Fruit fly (Drosophila melanogaster) whole organism, embryonic: Measurements from ENCODE around the gene galla-2.
A peak's percentile ranks its signal among the peaks of the same experiment; 100 is the strongest.

Source experiments
- Abd-B ChIP-seq: fragments of 200-800 bp; sonication (Bioruptor generic); optimal IDR thresholded peaks from 2 replicates; lab custom pipeline; 2018; ENCODE audit warnings: missing biosample characterization, mild to moderate bottlenecking, missing genetic modification characterization, moderate library complexity
- Antp ChIP-seq: fragments of 200-800 bp; sonication (Bioruptor generic); optimal IDR thresholded peaks from 3 replicates; lab custom pipeline; 2016; ENCODE audit warnings: missing biosample characterization, missing genetic modification characterization
- Asciz ChIP-seq: fragments of 200-800 bp; sonication (Bioruptor generic); optimal IDR thresholded peaks from 2 replicates; lab custom pipeline; 2017; ENCODE audit warnings: missing biosample characterization, mild to moderate bottlenecking, missing genetic modification characterization, missing genetic modification reagents
- Bteb2 ChIP-seq: fragments of 200-800 bp; sonication (Bioruptor generic); optimal IDR thresholded peaks from 2 replicates; lab custom pipeline; 2016; ENCODE audit warnings: missing biosample characterization, missing genetic modification characterization
- CG12659 ChIP-seq: fragments of 200-800 bp; sonication (Bioruptor generic); optimal IDR thresholded peaks from 3 replicates; lab custom pipeline; 2017; ENCODE audit warnings: mild to moderate bottlenecking, missing biosample characterization, missing genetic modification reagents, missing genetic modification characterization
- CG17361 ChIP-seq: fragments of 200-800 bp; sonication (Bioruptor generic); IDR thresholded peaks from 3 replicates; pipeline ENCODE4 v1.3.6; 2022; ENCODE audit warnings: missing biosample characterization, missing genetic modification characterization
- CG17385 ChIP-seq: fragments of 200-800 bp; sonication (Bioruptor generic); optimal IDR thresholded peaks from 3 replicates; lab custom pipeline; 2018; ENCODE audit warnings: missing biosample characterization, mild to moderate bottlenecking, missing genetic modification characterization
- CG18619 ChIP-seq: fragments of 200-800 bp; sonication (Bioruptor generic); optimal IDR thresholded peaks from 3 replicates; lab custom pipeline; 2017; ENCODE audit warnings: missing biosample characterization, mild to moderate bottlenecking, missing genetic modification characterization
- CG2199 ChIP-seq: fragments of 200-800 bp; sonication (Bioruptor generic); IDR thresholded peaks from 3 replicates; pipeline ENCODE4 v1.3.6; 2022; ENCODE audit warnings: missing biosample characterization, missing genetic modification characterization
- CG2889 ChIP-seq: fragments of 200-800 bp; sonication (Bioruptor generic); IDR thresholded peaks from 3 replicates; pipeline ENCODE4 v1.3.6; 2022; ENCODE audit warnings: missing biosample characterization, missing genetic modification characterization
- CG31365 ChIP-seq: fragments of 200-800 bp; sonication (Bioruptor generic); optimal IDR thresholded peaks from 2 replicates; lab custom pipeline; 2018; ENCODE audit warnings: missing biosample characterization, mild to moderate bottlenecking, missing genetic modification characterization
- CG32767 ChIP-seq: fragments of 200-800 bp; sonication (Bioruptor generic); IDR thresholded peaks from 2 replicates; pipeline ENCODE4 v1.3.6; 2022; ENCODE audit warnings: missing biosample characterization, missing genetic modification characterization
- CG34376 ChIP-seq: fragments of 200-800 bp; sonication (Bioruptor generic); optimal IDR thresholded peaks from 2 replicates; lab custom pipeline; 2018; ENCODE audit warnings: missing biosample characterization, mild to moderate bottlenecking, missing genetic modification characterization
- CG3847 ChIP-seq: fragments of 200-800 bp; sonication (Bioruptor generic); IDR thresholded peaks from 2 replicates; pipeline ENCODE4 v1.3.6; 2022; ENCODE audit warnings: missing biosample characterization, missing genetic modification characterization
- CG4617 ChIP-seq: fragments of 200-800 bp; sonication (Bioruptor generic); optimal IDR thresholded peaks from 3 replicates; lab custom pipeline; 2016; ENCODE audit warnings: missing biosample characterization, missing genetic modification characterization, borderline replicate concordance
- CG6254 ChIP-seq: fragments of 200-800 bp; sonication (Bioruptor generic); optimal IDR thresholded peaks from 3 replicates; lab custom pipeline; 2017; ENCODE audit warnings: mild to moderate bottlenecking, missing biosample characterization, missing genetic modification reagents, missing genetic modification characterization
- CG7357 ChIP-seq: fragments of 200-800 bp; sonication (Bioruptor generic); IDR thresholded peaks from 3 replicates; pipeline ENCODE4 v1.3.6; 2022; ENCODE audit warnings: missing biosample characterization, missing genetic modification characterization
- CG8359 ChIP-seq: fragments of 200-800 bp; sonication (Bioruptor generic); optimal IDR thresholded peaks from 2 replicates; lab custom pipeline; 2017; ENCODE audit warnings: missing biosample characterization, mild to moderate bottlenecking, missing genetic modification characterization, borderline replicate concordance
- CG9817 ChIP-seq: fragments of 200-800 bp; sonication (Bioruptor generic); optimal IDR thresholded peaks from 2 replicates; lab custom pipeline; 2018; ENCODE audit warnings: missing biosample characterization, mild to moderate bottlenecking, missing genetic modification characterization, moderate library complexity
- Deaf1 ChIP-seq: fragments of 200-800 bp; optimal IDR thresholded peaks from 3 replicates; lab custom pipeline; 2019; ENCODE audit warnings: missing biosample characterization, mild to moderate bottlenecking, missing genetic modification characterization, moderate library complexity
- Gug ChIP-seq: fragments of 200-800 bp; sonication (Bioruptor generic); IDR thresholded peaks from 4 replicates; pipeline ENCODE4 v1.3.6; 2022; ENCODE audit warnings: missing biosample characterization, missing genetic modification characterization
- H15 ChIP-seq: fragments of 200-800 bp; sonication (Bioruptor generic); IDR thresholded peaks from 3 replicates; pipeline ENCODE4 v1.3.6; 2022; ENCODE audit warnings: missing biosample characterization, missing genetic modification characterization
- Hmr ChIP-seq: fragments of 200-800 bp; sonication (Bioruptor generic); optimal IDR thresholded peaks from 3 replicates; lab custom pipeline; 2017; ENCODE audit warnings: mild to moderate bottlenecking, missing biosample characterization, missing genetic modification reagents, missing genetic modification characterization
- Hmx ChIP-seq: fragments of 200-800 bp; sonication (Bioruptor generic); optimal IDR thresholded peaks from 2 replicates; lab custom pipeline; 2016; ENCODE audit warnings: missing biosample characterization, missing genetic modification characterization
- MTF-1 ChIP-seq: fragments of 200-800 bp; sonication (Bioruptor generic); optimal IDR thresholded peaks from 2 replicates; lab custom pipeline; 2018; ENCODE audit warnings: missing biosample characterization, mild to moderate bottlenecking, missing genetic modification characterization, borderline replicate concordance
- Med ChIP-seq: fragments of 200-800 bp; sonication (Bioruptor generic); peaks from one replicate; lab custom pipeline; 2016; ENCODE audit warnings: missing biosample characterization, missing genetic modification characterization, mild to moderate bottlenecking, inconsistent platforms, moderate library complexity
- Meics ChIP-seq: fragments of 200-800 bp; sonication (Bioruptor generic); optimal IDR thresholded peaks from 2 replicates; lab custom pipeline; 2017; ENCODE audit warnings: missing biosample characterization, mild to moderate bottlenecking, missing genetic modification characterization
- Sox100B ChIP-seq: fragments of 200-800 bp; sonication (Bioruptor generic); optimal IDR thresholded peaks from 3 replicates; lab custom pipeline; 2018; ENCODE audit warnings: missing biosample characterization, mild to moderate bottlenecking, missing genetic modification characterization
- Tbp ChIP-seq: fragments of >200 bp; optimal IDR thresholded peaks from 2 replicates; lab custom pipeline; 2018; ENCODE audit warnings: missing biosample characterization, missing genetic modification characterization
- bcd ChIP-seq: fragments of 200-800 bp; sonication (Bioruptor generic); optimal IDR thresholded peaks from 2 replicates; lab custom pipeline; 2017; ENCODE audit warnings: missing biosample characterization, mild to moderate bottlenecking, missing genetic modification characterization
- chn ChIP-seq: fragments of 200-800 bp; sonication (Bioruptor generic); optimal IDR thresholded peaks from 2 replicates; lab custom pipeline; 2016; ENCODE audit warnings: missing biosample characterization, missing genetic modification characterization
- ci ChIP-seq: fragments of 200-800 bp; sonication (Bioruptor generic); IDR thresholded peaks from 3 replicates; pipeline ENCODE4 v1.3.6; 2022; ENCODE audit warnings: missing biosample characterization, missing genetic modification characterization
- da ChIP-seq: fragments of 200-800 bp; sonication (Bioruptor generic); optimal IDR thresholded peaks from 2 replicates; lab custom pipeline; 2016; ENCODE audit warnings: missing biosample characterization, missing genetic modification characterization
- dati ChIP-seq: fragments of 200-800 bp; sonication (Bioruptor generic); IDR thresholded peaks from 2 replicates; pipeline ENCODE4 v1.3.6; 2022; ENCODE audit warnings: missing biosample characterization, missing genetic modification characterization
- dysf ChIP-seq: fragments of 200-800 bp; sonication (Bioruptor generic); IDR thresholded peaks from 3 replicates; pipeline ENCODE4 v1.3.6; 2022; ENCODE audit warnings: missing biosample characterization, missing genetic modification characterization
- esg ChIP-seq: fragments of 200-800 bp; sonication (Bioruptor generic); conservative IDR thresholded peaks from 2 replicates; pipeline ENCODE4 v1.3.6; 2022; ENCODE audit warnings: missing biosample characterization, missing genetic modification characterization
- exex ChIP-seq: fragments of 200-800 bp; sonication (Bioruptor generic); optimal IDR thresholded peaks from 4 replicates; lab custom pipeline; 2018; ENCODE audit warnings: missing biosample characterization, mild to moderate bottlenecking, missing genetic modification characterization, moderate library complexity
- eyg ChIP-seq: fragments of 200-800 bp; sonication (Bioruptor generic); optimal IDR thresholded peaks from 3 replicates; lab custom pipeline; 2016; ENCODE audit warnings: missing biosample characterization, missing genetic modification characterization
- gem ChIP-seq: fragments of 200-800 bp; sonication (Bioruptor generic); optimal IDR thresholded peaks from 2 replicates; lab custom pipeline; 2019; ENCODE audit warnings: missing biosample characterization, mild to moderate bottlenecking, missing genetic modification characterization, moderate library complexity
- gsb ChIP-seq: fragments of 200-800 bp; sonication (Bioruptor generic); IDR thresholded peaks from 2 replicates; pipeline ENCODE4 v1.3.6; 2022; ENCODE audit warnings: missing biosample characterization, missing genetic modification characterization
- kah ChIP-seq: fragments of 200-800 bp; sonication (Bioruptor generic); optimal IDR thresholded peaks from 2 replicates; lab custom pipeline; 2018; ENCODE audit warnings: missing biosample characterization, mild to moderate bottlenecking, missing genetic modification characterization
- lmd ChIP-seq: fragments of 200-800 bp; sonication (Bioruptor generic); IDR thresholded peaks from 2 replicates; pipeline ENCODE4 v1.3.6; 2022; ENCODE audit warnings: missing biosample characterization, missing genetic modification characterization
- lola ChIP-seq, 3 experiments: fragments of >200 bp in 2 of 3; fragments of 200-800 bp in 1 of 3; sonication (Bioruptor generic) in 1 of 3; optimal IDR thresholded peaks; 2 replicates each; lab custom pipeline; 2017 to 2019; ENCODE audit warnings: missing biosample characterization in 3 of 3, missing genetic modification characterization in 3 of 3, mild to moderate bottlenecking in 1 of 3, moderate library complexity in 1 of 3
- onecut ChIP-seq: fragments of 200-800 bp; sonication (Bioruptor generic); IDR thresholded peaks from 2 replicates; pipeline ENCODE4 v1.3.6; 2022; ENCODE audit warnings: missing biosample characterization, missing genetic modification characterization
- pho ChIP-seq: fragments of 200-800 bp; sonication (Bioruptor generic); optimal IDR thresholded peaks from 2 replicates; lab custom pipeline; 2016; ENCODE audit warnings: missing biosample characterization, missing genetic modification characterization
- scrt ChIP-seq: fragments of 200-800 bp; sonication (Bioruptor generic); optimal IDR thresholded peaks from 2 replicates; lab custom pipeline; 2018; ENCODE audit warnings: missing biosample characterization, mild to moderate bottlenecking, missing genetic modification characterization, moderate library complexity
- trem ChIP-seq: fragments of 200-800 bp; optimal IDR thresholded peaks from 3 replicates; lab custom pipeline; 2019; ENCODE audit warnings: missing biosample characterization, mild to moderate bottlenecking, missing genetic modification characterization, moderate library complexity
- twi ChIP-seq: fragments of 200-800 bp; optimal IDR thresholded peaks from 2 replicates; lab custom pipeline; 2019; ENCODE audit warnings: missing biosample characterization, mild to moderate bottlenecking, missing genetic modification characterization, moderate library complexity
- usp ChIP-seq: fragments of >200 bp; optimal IDR thresholded peaks from 2 replicates; lab custom pipeline; 2017; ENCODE audit warnings: missing biosample characterization, missing genetic modification characterization
- zfh2 ChIP-seq: fragments of 200-800 bp; sonication (Bioruptor generic); optimal IDR thresholded peaks from 2 replicates; lab custom pipeline; 2016; ENCODE audit warnings: missing biosample characterization, missing genetic modification characterization

galla-2 gene

DNA sequence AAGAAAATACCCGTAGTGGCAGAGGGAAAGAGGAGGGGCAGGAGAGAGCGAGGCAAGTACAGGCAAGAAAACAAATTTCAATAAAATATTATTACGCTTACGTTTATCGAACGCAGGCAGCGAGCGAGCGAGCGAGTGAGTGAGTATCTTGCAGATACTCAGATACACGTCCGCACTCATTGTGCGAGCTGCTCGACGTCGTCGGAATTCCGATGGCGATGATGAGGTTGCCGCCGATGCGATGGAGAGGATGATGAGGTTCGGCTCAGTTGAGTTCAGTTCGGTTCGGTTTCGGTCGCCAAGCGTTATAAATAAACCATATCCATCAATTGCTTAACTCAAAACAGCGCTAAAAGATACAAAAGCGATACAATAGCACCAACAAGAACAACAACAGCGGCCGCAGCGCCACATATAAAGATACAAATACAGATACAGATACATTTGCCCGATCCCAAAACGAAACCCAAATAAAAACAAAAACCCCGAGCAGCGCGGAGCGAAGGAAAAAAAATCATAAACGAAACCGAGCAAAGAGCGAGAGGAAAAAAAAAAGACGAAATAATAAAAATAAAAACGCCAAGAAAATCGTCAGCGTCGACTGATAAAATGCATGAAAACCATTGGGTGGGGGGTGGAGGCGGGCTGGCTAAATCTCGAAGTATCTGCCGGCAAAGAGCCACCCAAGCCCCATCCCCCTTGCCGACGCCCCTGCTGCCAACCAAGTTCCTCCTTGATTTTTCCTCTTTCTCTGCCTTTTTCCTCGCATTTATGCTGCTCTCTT, 30.2 kb upstream of the galla-2 start (continued):
- TF ChIP-seq bcd (GFP tag; lab: Kevin White, UChicago), result no peak
- 0 out of 2 replicates have a peak, but pooled peaks have one; percentile 29 for TF ChIP-seq CG3847 (GFP tag; lab: Robert Waterston, UW)
- TF ChIP-seq Antp (GFP tag; lab: Kevin White, UChicago), result no peak
- TF ChIP-seq eyg, result no peak
- TF ChIP-seq Meics (GFP tag; lab: Kevin White, UChicago), result peak; percentile 9
- no peak for TF ChIP-seq CG9817 (tag; lab: Kevin White, UChicago)
- no peak for TF ChIP-seq gsb (GFP tag; lab: Robert Waterston, UW)
- TF ChIP-seq gem, result peak; percentile 24
- no peak for TF ChIP-seq CG2889
- no peak for TF ChIP-seq CG6254
- TF ChIP-seq CG34376 (GFP tag; lab: Kevin White, UChicago), result no peak
- TF ChIP-seq Asciz (GFP tag; lab: Kevin White, UChicago), result no peak
- no peak for TF ChIP-seq kah
- no peak for TF ChIP-seq MTF-1 (GFP tag; lab: Kevin White, UChicago)
- TF ChIP-seq onecut (GFP tag; lab: Robert Waterston, UW), result peak; percentile 12; the same call in 1 of the 2 replicates
- no peak for TF ChIP-seq Abd-B (GFP tag; lab: Kevin White, UChicago)
- TF ChIP-seq twi (tag; lab: Kevin White, UChicago), result peak; percentile 16
- TF ChIP-seq CG17361 (GFP tag; lab: Robert Waterston, UW), result no peak
- peak; percentile 34; the same call in 2 of the 4 replicates for TF ChIP-seq Gug (GFP tag; lab: Robert Waterston, UW)
- no peak for TF ChIP-seq CG8359 (GFP tag; lab: Kevin White, UChicago)
- TF ChIP-seq usp, result no peak
- TF ChIP-seq H15, result no peak
- no peak for TF ChIP-seq CG7357 (GFP tag; lab: Robert Waterston, UW)
- no peak for TF ChIP-seq Hmx (GFP tag; lab: Kevin White, UChicago)
- TF ChIP-seq lmd, result no peak
- no peak for TF ChIP-seq trem
- TF ChIP-seq chn (GFP tag; lab: Kevin White, UChicago), result peak; percentile 38
- no peak for TF ChIP-seq scrt (GFP tag; lab: Kevin White, UChicago)
- TF ChIP-seq CG31365, result no peak
- no peak for TF ChIP-seq CG17385 (GFP tag; lab: Kevin White, UChicago)
- TF ChIP-seq CG12659 (GFP tag; lab: Kevin White, UChicago), result no peak
- TF ChIP-seq exex (tag; lab: Kevin White, UChicago), result no peak
- TF ChIP-seq pho (GFP tag; lab: Kevin White, UChicago), result peak; percentile 7
- TF ChIP-seq Med (GFP tag; lab: Kevin White, UChicago), result peak; percentile 62
- no peak for TF ChIP-seq zfh2 (GFP tag; lab: Kevin White, UChicago)
- TF ChIP-seq Bteb2 (GFP tag; lab: Kevin White, UChicago), result no peak
- TF ChIP-seq CG4617 (GFP tag; lab: Kevin White, UChicago), result no peak
- no peak for TF ChIP-seq da
- TF ChIP-seq ci, result peak; percentile 62; the same call in 1 of the 3 replicates
- peak; percentile 33; the same call in 1 of the 2 replicates for TF ChIP-seq CG32767 (GFP tag; lab: Robert Waterston, UW)
- TF ChIP-seq Hmr (GFP tag; lab: Kevin White, UChicago), result peak; percentile 14
- peak; percentile 94 for TF ChIP-seq Deaf1
- TF ChIP-seq Tbp (GFP tag; lab: Kevin White, UChicago), result no peak
- no peak for TF ChIP-seq Sox100B (GFP tag; lab: Kevin White, UChicago)
- no peak for TF ChIP-seq esg (GFP tag; lab: Robert Waterston, UW)
- peak; percentile 23 for TF ChIP-seq CG18619 (GFP tag; lab: Kevin White, UChicago)
- peak; percentile 38; the same call in 1 of the 3 replicates for TF ChIP-seq dysf
- TF ChIP-seq CG2199 (GFP tag; lab: Robert Waterston, UW), result peak; percentile 89
- TF ChIP-seq dati (GFP tag; lab: Robert Waterston, UW), result no peak
- no peak for TF ChIP-seq lola (GFP tag; optimal IDR thresholded peaks at IDR 0.05; lab: Kevin White, UChicago)
